Worm (Caenorhabditis elegans) whole organism, L2 larva: Measurements from ENCODE around the gene C53A5.2.

Experiments used
- R02D3.7 ChIP-seq: fragments of 150-350 bp; optimal IDR thresholded peaks from 2 replicates; lab custom pipeline; 2014; ENCODE audit warnings: missing biosample characterization, missing genetic modification characterization
- ZK546.5 ChIP-seq: sonication (generic microtip); optimal IDR thresholded peaks from 2 replicates; lab custom pipeline; 2017; ENCODE audit warnings: missing biosample characterization, missing genetic modification characterization
- ama-1 ChIP-seq: fragments of 150-350 bp; optimal IDR thresholded peaks from 2 replicates; lab custom pipeline; 2018; ENCODE audit warnings: inconsistent platforms
- blmp-1 ChIP-seq: sonication (generic microtip); optimal IDR thresholded peaks from 2 replicates; lab custom pipeline; 2017; ENCODE audit warnings: missing genetic modification characterization, mild to moderate bottlenecking, missing compliant biosample characterization, antibody characterized with exemption, moderate library complexity; ENCODE audit not compliant: insufficient read depth
- lin-39 ChIP-seq: fragments of 150-350 bp; optimal IDR thresholded peaks from 2 replicates; lab custom pipeline; 2014; ENCODE audit warnings: missing biosample characterization, missing genetic modification reagents, missing genetic modification characterization
- lsy-2 ChIP-seq, 2 experiments: fragments of 150-350 bp in 1 of 2; sonication (generic microtip) in 1 of 2; optimal IDR thresholded peaks; 2 replicates each; lab custom pipeline; 2014 to 2017; ENCODE audit warnings: missing biosample characterization in 2 of 2, missing genetic modification characterization in 2 of 2
- nhr-237 ChIP-seq: fragments of 150-350 bp; optimal IDR thresholded peaks from 2 replicates; lab custom pipeline; 2014; ENCODE audit warnings: missing biosample characterization, missing genetic modification characterization
- snpc-4 ChIP-seq: fragments of 150-350 bp; optimal IDR thresholded peaks from 2 replicates; lab custom pipeline; 2014; ENCODE audit warnings: missing biosample characterization, missing genetic modification characterization

ce11 chrV:14474099-14474498 lies 48.9 kb downstream of the C53A5.2 start, which contains the start of gene clec-56:
- TF ChIP-seq lsy-2 (tag; optimal IDR thresholded peaks at IDR 0.05; lab: Kevin White, UChicago): no peak
- no peak for TF ChIP-seq ama-1 (lab: Kevin White, UChicago)
- TF ChIP-seq lin-39 (tag; lab: Kevin White, UChicago): no peak
- TF ChIP-seq R02D3.7: no peak
- no peak for TF ChIP-seq blmp-1 (tag; lab: Kevin White, UChicago)
- no peak for TF ChIP-seq nhr-237 (tag; lab: Kevin White, UChicago)
- no peak for TF ChIP-seq ZK546.5 (tag; lab: Kevin White, UChicago)
- no peak for TF ChIP-seq snpc-4 (tag; lab: Kevin White, UChicago)
